Worm (Caenorhabditis elegans) whole organism, L1 larva: ENCODE measurements around the gene K01A12.3.

ENCODE experiments used
- aly-2 ChIP-seq: fragments of 150-350 bp; optimal IDR thresholded peaks from 2 replicates; lab custom pipeline; 2014; ENCODE audit warnings: missing biosample characterization, missing genetic modification characterization
- lin-13 ChIP-seq: fragments of 150-350 bp; optimal IDR thresholded peaks from 2 replicates; lab custom pipeline; 2014; ENCODE audit warnings: missing biosample characterization, missing genetic modification reagents, missing genetic modification characterization
- lir-3 ChIP-seq: sonication (generic microtip); optimal IDR thresholded peaks from 2 replicates; lab custom pipeline; 2016; ENCODE audit warnings: mild to moderate bottlenecking, missing genetic modification characterization, moderate library complexity, missing compliant biosample characterization; ENCODE audit not compliant: poor library complexity
- lsy-2 ChIP-seq, 2 experiments: fragments of 150-350 bp; optimal IDR thresholded peaks; 2 replicates each; lab custom pipeline; 2014; ENCODE audit warnings: missing biosample characterization in 2 of 2, missing genetic modification characterization in 2 of 2
- nhr-237 ChIP-seq: fragments of 150-350 bp; optimal IDR thresholded peaks from 2 replicates; lab custom pipeline; 2014; ENCODE audit warnings: missing biosample characterization, missing genetic modification characterization
- nhr-28 ChIP-seq: fragments of 150-350 bp; optimal IDR thresholded peaks from 2 replicates; lab custom pipeline; 2014; ENCODE audit warnings: missing biosample characterization, missing genetic modification characterization
- nhr-84 ChIP-seq: sonication (generic microtip); optimal IDR thresholded peaks from 2 replicates; lab custom pipeline; 2017; ENCODE audit warnings: missing biosample characterization, missing genetic modification characterization
- rnt-1 ChIP-seq: sonication (generic microtip); optimal IDR thresholded peaks from 2 replicates; lab custom pipeline; 2016; ENCODE audit warnings: mild to moderate bottlenecking, missing genetic modification characterization, moderate library complexity, missing compliant biosample characterization
- unc-62 ChIP-seq: fragments of 150-350 bp; optimal IDR thresholded peaks from 2 replicates; lab custom pipeline; 2014; ENCODE audit warnings: missing biosample characterization, missing genetic modification reagents, missing genetic modification characterization
- zag-1 ChIP-seq: fragments of 150-350 bp; optimal IDR thresholded peaks from 2 replicates; lab custom pipeline; 2014; ENCODE audit warnings: missing biosample characterization, missing genetic modification characterization
- zip-4 ChIP-seq: fragments of 200-800 bp; sonication (Bioruptor generic); optimal IDR thresholded peaks from 2 replicates; lab custom pipeline; 2018; ENCODE audit warnings: mild to moderate bottlenecking, missing genetic modification characterization, moderate library complexity, missing compliant biosample characterization
- ztf-11 ChIP-seq, 2 experiments: sonication (generic microtip); optimal IDR thresholded peaks; 2 replicates each; lab custom pipeline; 2016 to 2017; ENCODE audit warnings: missing genetic modification characterization in 2 of 2, missing biosample characterization in 1 of 2, missing compliant biosample characterization in 1 of 2

- TF ChIP-seq nhr-28 (tag; lab: Kevin White, UChicago) = no peak
- no peak for TF ChIP-seq unc-62 (GFP tag; lab: Kevin White, UChicago)
- TF ChIP-seq lsy-2 (tag; optimal IDR thresholded peaks at IDR 0.05; lab: Kevin White, UChicago) = no peak
- TF ChIP-seq zag-1 = no peak
- no peak for TF ChIP-seq aly-2
- TF ChIP-seq ztf-11 (tag; optimal IDR thresholded peaks at IDR 0.05; lab: Kevin White, UChicago) = no peak
- TF ChIP-seq lin-13 (GFP tag; lab: Kevin White, UChicago) = no peak
- TF ChIP-seq nhr-84 (tag; lab: Kevin White, UChicago) = no peak
- TF ChIP-seq rnt-1 (tag; lab: Kevin White, UChicago) = peak; percentile 45
- TF ChIP-seq lir-3 (tag; lab: Kevin White, UChicago) = no peak
- TF ChIP-seq zip-4 (GFP tag; lab: Kevin White, UChicago) = no peak
- no peak for TF ChIP-seq nhr-237
Observed at ce11 chrX:8623840-8624591, 974 bp downstream of the K01A12.3 start.
